Fruit fly (Drosophila melanogaster) whole organism, embryonic: ENCODE results near the gene Sse.

ENCODE experiments used
- Adf1 ChIP-seq: fragments of 200-800 bp; sonication (Bioruptor generic); IDR thresholded peaks from 2 replicates; pipeline ENCODE4 v1.3.6; 2022; ENCODE audit warnings: missing biosample characterization, missing genetic modification characterization
- CG10209 ChIP-seq: fragments of 200-800 bp; sonication (Bioruptor generic); optimal IDR thresholded peaks from 3 replicates; lab custom pipeline; 2017; ENCODE audit warnings: missing biosample characterization, mild to moderate bottlenecking, missing genetic modification characterization, missing genetic modification reagents
- CG10979 ChIP-seq: fragments of 200-800 bp; sonication (Bioruptor generic); optimal IDR thresholded peaks from 2 replicates; lab custom pipeline; 2018; ENCODE audit warnings: missing biosample characterization, mild to moderate bottlenecking, missing genetic modification characterization, moderate library complexity
- CG11456 ChIP-seq: fragments of 200-800 bp; sonication (Bioruptor generic); IDR thresholded peaks from 3 replicates; pipeline ENCODE4 v1.3.6; 2022; ENCODE audit warnings: missing biosample characterization, missing genetic modification characterization
- CG12391 ChIP-seq: fragments of 200-800 bp; sonication (Bioruptor generic); optimal IDR thresholded peaks from 3 replicates; lab custom pipeline; 2018; ENCODE audit warnings: missing biosample characterization, mild to moderate bottlenecking, missing genetic modification characterization, moderate library complexity
- CG14014 ChIP-seq: fragments of 200-800 bp; sonication (Bioruptor generic); IDR thresholded peaks from 2 replicates; pipeline ENCODE4 v1.3.6; 2022; ENCODE audit warnings: missing biosample characterization, missing genetic modification characterization
- CG14710 ChIP-seq: fragments of 200-800 bp; sonication (Bioruptor generic); optimal IDR thresholded peaks from 3 replicates; lab custom pipeline; 2019; ENCODE audit warnings: missing biosample characterization, mild to moderate bottlenecking, missing genetic modification characterization, moderate library complexity
- CG17385 ChIP-seq: fragments of 200-800 bp; sonication (Bioruptor generic); optimal IDR thresholded peaks from 3 replicates; lab custom pipeline; 2018; ENCODE audit warnings: missing biosample characterization, mild to moderate bottlenecking, missing genetic modification characterization
- CG17829 ChIP-seq: fragments of 200-800 bp; optimal IDR thresholded peaks from 2 replicates; lab custom pipeline; 2019; ENCODE audit warnings: missing biosample characterization, mild to moderate bottlenecking, missing genetic modification characterization, moderate library complexity
- CG18476 ChIP-seq: fragments of 200-800 bp; sonication (Bioruptor generic); optimal IDR thresholded peaks from 2 replicates; lab custom pipeline; 2016; ENCODE audit warnings: missing biosample characterization, mild to moderate bottlenecking, missing genetic modification characterization
- CG2116 ChIP-seq: fragments of 200-800 bp; sonication (Bioruptor generic); optimal IDR thresholded peaks from 3 replicates; lab custom pipeline; 2018; ENCODE audit warnings: missing biosample characterization, mild to moderate bottlenecking, missing genetic modification characterization
- CG42726 ChIP-seq: fragments of 200-800 bp; sonication (Bioruptor generic); IDR thresholded peaks from 2 replicates; pipeline ENCODE4 v1.3.6; 2022; ENCODE audit warnings: missing biosample characterization, missing genetic modification characterization; ENCODE audit not compliant: partially characterized antibody
- CG4360 ChIP-seq: fragments of 200-800 bp; sonication (Bioruptor generic); IDR thresholded peaks from 2 replicates; pipeline ENCODE4 v1.3.6; 2022; ENCODE audit warnings: missing biosample characterization, missing genetic modification characterization
- CG4424 ChIP-seq: fragments of 200-800 bp; sonication (Bioruptor generic); optimal IDR thresholded peaks from 3 replicates; lab custom pipeline; 2016; ENCODE audit warnings: missing biosample characterization, missing genetic modification characterization
- CG5180 ChIP-seq: fragments of 200-800 bp; sonication (Bioruptor generic); optimal IDR thresholded peaks from 3 replicates; lab custom pipeline; 2017; ENCODE audit warnings: missing biosample characterization, missing genetic modification characterization, mild to moderate bottlenecking, moderate library complexity, missing genetic modification reagents
- CG7786 ChIP-seq: fragments of 200-800 bp; sonication (Bioruptor generic); optimal IDR thresholded peaks from 2 replicates; lab custom pipeline; 2016; ENCODE audit warnings: missing biosample characterization, missing genetic modification characterization
- CG8765 ChIP-seq: fragments of 200-800 bp; sonication (Bioruptor generic); IDR thresholded peaks from 2 replicates; pipeline ENCODE4 v1.3.6; 2022; ENCODE audit warnings: missing biosample characterization, missing genetic modification characterization
- CG9215 ChIP-seq: fragments of 200-800 bp; sonication (Bioruptor generic); IDR thresholded peaks from 2 replicates; pipeline ENCODE4 v1.3.6; 2022; ENCODE audit warnings: missing biosample characterization, missing genetic modification characterization
- Dbx ChIP-seq: fragments of 200-800 bp; sonication (Bioruptor generic); IDR thresholded peaks from 3 replicates; pipeline ENCODE4 v1.3.6; 2022; ENCODE audit warnings: missing biosample characterization, missing genetic modification characterization
- E2f1 ChIP-seq: fragments of 200-800 bp; sonication (Bioruptor generic); IDR thresholded peaks from 2 replicates; pipeline ENCODE4 v1.3.6; 2022; ENCODE audit warnings: missing biosample characterization, missing genetic modification characterization
- H2.0 ChIP-seq: fragments of 200-800 bp; sonication (Bioruptor generic); IDR thresholded peaks from 2 replicates; pipeline ENCODE4 v1.3.6; 2022; ENCODE audit warnings: missing biosample characterization, missing genetic modification characterization
- HHEX ChIP-seq: fragments of 200-800 bp; sonication (Bioruptor generic); optimal IDR thresholded peaks from 3 replicates; lab custom pipeline; 2017; ENCODE audit warnings: missing biosample characterization, mild to moderate bottlenecking, missing genetic modification characterization, missing genetic modification reagents
- Hey ChIP-seq: fragments of 200-800 bp; sonication (Bioruptor generic); optimal IDR thresholded peaks from 3 replicates; lab custom pipeline; 2018; ENCODE audit warnings: missing biosample characterization, mild to moderate bottlenecking, missing genetic modification characterization
- Hr51 ChIP-seq, 2 experiments: fragments of 200-800 bp; sonication (Bioruptor generic); optimal IDR thresholded peaks; 2 replicates in 1 of 2; 3 replicates in 1 of 2; lab custom pipeline; 2016 to 2018; ENCODE audit warnings: missing biosample characterization in 2 of 2, missing genetic modification characterization in 2 of 2, mild to moderate bottlenecking in 1 of 2, moderate library complexity in 1 of 2
- Med ChIP-seq: fragments of 200-800 bp; sonication (Bioruptor generic); peaks from one replicate; lab custom pipeline; 2016; ENCODE audit warnings: missing biosample characterization, missing genetic modification characterization, mild to moderate bottlenecking, inconsistent platforms, moderate library complexity
- Rfx ChIP-seq: fragments of 200-800 bp; sonication (Bioruptor generic); IDR thresholded peaks from 2 replicates; pipeline ENCODE4 v1.3.6; 2022; ENCODE audit warnings: missing biosample characterization, missing genetic modification characterization
- Trl ChIP-seq, 3 experiments: fragments of >200 bp in 2 of 3; fragments of 200-800 bp in 1 of 3; sonication (Bioruptor generic) in 1 of 3; optimal IDR thresholded peaks; 2 replicates in 1 of 3; 3 replicates in 2 of 3; lab custom pipeline; 2016 to 2017; ENCODE audit warnings: missing biosample characterization in 1 of 3, missing genetic modification characterization in 1 of 3
- abd-A ChIP-seq: fragments of 200-800 bp; sonication (Bioruptor generic); optimal IDR thresholded peaks from 3 replicates; lab custom pipeline; 2019; ENCODE audit warnings: missing biosample characterization, mild to moderate bottlenecking, missing genetic modification characterization, moderate library complexity
- bab2 ChIP-seq: fragments of 200-800 bp; sonication (Bioruptor generic); optimal IDR thresholded peaks from 2 replicates; lab custom pipeline; 2016; ENCODE audit warnings: missing biosample characterization, missing genetic modification characterization
- bcd ChIP-seq: fragments of 200-800 bp; sonication (Bioruptor generic); optimal IDR thresholded peaks from 2 replicates; lab custom pipeline; 2017; ENCODE audit warnings: missing biosample characterization, mild to moderate bottlenecking, missing genetic modification characterization
- crol ChIP-seq: fragments of 200-800 bp; sonication (Bioruptor generic); IDR thresholded peaks from 2 replicates; pipeline ENCODE4 v1.3.6; 2022; ENCODE audit warnings: missing biosample characterization, missing genetic modification characterization
- fru ChIP-seq: fragments of >200 bp; optimal IDR thresholded peaks from 2 replicates; lab custom pipeline; 2017
- gfzf ChIP-seq: fragments of 200-800 bp; sonication (Bioruptor generic); optimal IDR thresholded peaks from 2 replicates; lab custom pipeline; 2016; ENCODE audit warnings: missing biosample characterization, mild to moderate bottlenecking, missing genetic modification characterization, moderate library complexity
- hbn ChIP-seq: fragments of 200-800 bp; sonication (Bioruptor generic); IDR thresholded peaks from 2 replicates; pipeline ENCODE4 v1.3.6; 2022; ENCODE audit warnings: missing biosample characterization, missing genetic modification characterization; ENCODE audit not compliant: partially characterized antibody
- hkb ChIP-seq, 2 experiments: fragments of 200-800 bp in 1 of 2; fragments of >200 bp in 1 of 2; sonication (Bioruptor generic) in 1 of 2; IDR thresholded peaks in 1 of 2; optimal IDR thresholded peaks in 1 of 2; 2 replicates each; pipeline versions ENCODE4 v1.3.6 to Lab custom; 2017 to 2022; ENCODE audit warnings: missing biosample characterization in 1 of 2, missing genetic modification characterization in 1 of 2
- nerfin-1 ChIP-seq: fragments of 200-800 bp; sonication (Bioruptor generic); optimal IDR thresholded peaks from 3 replicates; lab custom pipeline; 2019; ENCODE audit warnings: missing biosample characterization, mild to moderate bottlenecking, missing genetic modification characterization, moderate library complexity
- nerfin-2 ChIP-seq: fragments of 200-800 bp; sonication (Bioruptor generic); IDR thresholded peaks from 2 replicates; pipeline ENCODE4 v1.3.6; 2022; ENCODE audit warnings: missing biosample characterization, missing genetic modification characterization; ENCODE audit not compliant: partially characterized antibody
- pfk ChIP-seq: fragments of 200-800 bp; sonication (Bioruptor generic); optimal IDR thresholded peaks from 2 replicates; lab custom pipeline; 2018; ENCODE audit warnings: missing biosample characterization, mild to moderate bottlenecking, missing genetic modification characterization, moderate library complexity
- sd ChIP-seq: fragments of 200-800 bp; sonication (Bioruptor generic); optimal IDR thresholded peaks from 3 replicates; lab custom pipeline; 2018; ENCODE audit warnings: missing biosample characterization, mild to moderate bottlenecking, missing genetic modification characterization, moderate library complexity
- sens ChIP-seq: fragments of 200-800 bp; sonication (Bioruptor generic); peaks from one replicate; lab custom pipeline; 2016; ENCODE audit warnings: missing biosample characterization, missing genetic modification characterization
- sqz ChIP-seq: fragments of 200-800 bp; sonication (Bioruptor generic); optimal IDR thresholded peaks from 3 replicates; lab custom pipeline; 2018; ENCODE audit warnings: missing biosample characterization, mild to moderate bottlenecking, missing genetic modification characterization
- sr ChIP-seq: fragments of 200-800 bp; sonication (Bioruptor generic); IDR thresholded peaks from 3 replicates; pipeline ENCODE4 v1.3.6; 2022; ENCODE audit warnings: missing biosample characterization, missing genetic modification characterization
- ssp ChIP-seq: fragments of 200-800 bp; sonication (Bioruptor generic); IDR thresholded peaks from 2 replicates; pipeline ENCODE4 v1.3.6; 2022; ENCODE audit warnings: missing biosample characterization, missing genetic modification characterization
- tna ChIP-seq: fragments of 200-800 bp; sonication (Bioruptor generic); IDR thresholded peaks from 2 replicates; pipeline ENCODE4 v1.3.6; 2022; ENCODE audit warnings: missing biosample characterization, missing genetic modification characterization; ENCODE audit not compliant: partially characterized antibody
- vvl ChIP-seq: fragments of 200-800 bp; sonication (Bioruptor generic); IDR thresholded peaks from 2 replicates; pipeline ENCODE4 v1.3.6; 2022; ENCODE audit warnings: missing biosample characterization, missing genetic modification characterization
- zen ChIP-seq: fragments of 200-800 bp; sonication (Bioruptor generic); optimal IDR thresholded peaks from 3 replicates; lab custom pipeline; 2018; ENCODE audit warnings: missing biosample characterization, mild to moderate bottlenecking, missing genetic modification characterization, moderate library complexity

The Sse gene

dm6 chr3L:5664719-5664973, 2.6 kb upstream of the Sse start:
- TF ChIP-seq CG10979 (tag; lab: Kevin White, UChicago), result no peak
- TF ChIP-seq CG12391 (tag; lab: Kevin White, UChicago), result no peak
- no peak for TF ChIP-seq CG4360 (GFP tag; lab: Robert Waterston, UW)
- TF ChIP-seq pfk (GFP tag; lab: Kevin White, UChicago), result no peak
- no peak for TF ChIP-seq H2.0 (GFP tag; lab: Robert Waterston, UW)
- TF ChIP-seq hkb (optimal IDR thresholded peaks at IDR 0.05; lab: Kevin White, UChicago), result no peak
- no peak for TF ChIP-seq hkb (GFP tag; IDR thresholded peaks at IDR 0.05; lab: Robert Waterston, UW)
- no peak for TF ChIP-seq CG5180 (GFP tag; lab: Kevin White, UChicago)
- peak; percentile 78 to 80 for TF ChIP-seq Trl (optimal IDR thresholded peaks at IDR 0.05; lab: Kevin White, UChicago)
- TF ChIP-seq Trl (GFP tag; optimal IDR thresholded peaks at IDR 0.05; lab: Kevin White, UChicago), result no peak
- 0 out of 2 replicates have a peak, but pooled peaks have one; percentile 5 for TF ChIP-seq Adf1 (GFP tag; lab: Robert Waterston, UW)

dm6 chr3L:5663876-5664718, 2.0 kb upstream of the Sse start, which contains the start of gene CG46320:
Gene CG46320 (plus strand): TSS chr3L:5664121.
- TF ChIP-seq nerfin-2 (GFP tag; lab: Robert Waterston, UW), result no peak
- TF ChIP-seq Med (GFP tag; lab: Kevin White, UChicago), result no peak
- no peak for TF ChIP-seq Rfx
- TF ChIP-seq gfzf (GFP tag; lab: Kevin White, UChicago), result peak; percentile 40
- peak; percentile 78 for TF ChIP-seq sd (tag; lab: Kevin White, UChicago)
- TF ChIP-seq Hr51 (GFP tag; optimal IDR thresholded peaks at IDR 0.05; lab: Kevin White, UChicago), result no peak
- no peak for TF ChIP-seq CG12391 (tag; lab: Kevin White, UChicago)
- TF ChIP-seq CG8765 (GFP tag; lab: Robert Waterston, UW), result no peak
- TF ChIP-seq Adf1 (GFP tag; lab: Robert Waterston, UW), result peak; percentile 75
- TF ChIP-seq CG17829 (tag; lab: Kevin White, UChicago), result no peak
- TF ChIP-seq bab2 (GFP tag; lab: Kevin White, UChicago), result no peak
- TF ChIP-seq nerfin-1 (tag; lab: Kevin White, UChicago), result peak; percentile 91
- TF ChIP-seq zen (tag; lab: Kevin White, UChicago), result no peak
- TF ChIP-seq sens (GFP tag; lab: Kevin White, UChicago), result peak; percentile 72
- no peak for TF ChIP-seq CG11456 (GFP tag; lab: Robert Waterston, UW)
- no peak for TF ChIP-seq Hey
- no peak for TF ChIP-seq CG7786 (GFP tag; lab: Kevin White, UChicago)
- peak; percentile 85 for TF ChIP-seq abd-A (tag; lab: Kevin White, UChicago)
- no peak for TF ChIP-seq HHEX (GFP tag; lab: Kevin White, UChicago)
- TF ChIP-seq CG4360 (GFP tag; lab: Robert Waterston, UW), result peak; percentile 42; the same call in 1 of the 2 replicates
- TF ChIP-seq vvl (GFP tag; lab: Robert Waterston, UW), result 0 out of 2 replicates have a peak, but pooled peaks have one; percentile 8
- TF ChIP-seq fru (lab: Kevin White, UChicago), result no peak
- TF ChIP-seq CG42726, result 0 out of 2 replicates have a peak, but pooled peaks have one; percentile 0
- TF ChIP-seq bcd (GFP tag; lab: Kevin White, UChicago), result no peak
- TF ChIP-seq tna (GFP tag; lab: Robert Waterston, UW), result no peak
- TF ChIP-seq sr (GFP tag; lab: Robert Waterston, UW), result peak; percentile 90; the same call in 2 of the 3 replicates
- TF ChIP-seq CG17385 (GFP tag; lab: Kevin White, UChicago), result peak; percentile 38
- TF ChIP-seq E2f1, result no peak
- no peak for TF ChIP-seq ssp (GFP tag; lab: Robert Waterston, UW)
- no peak for TF ChIP-seq CG2116 (GFP tag; lab: Kevin White, UChicago)
- TF ChIP-seq CG9215 (GFP tag; lab: Robert Waterston, UW), result no peak
- peak; percentile 70 for TF ChIP-seq crol
- no peak for TF ChIP-seq CG14014
- no peak for TF ChIP-seq Dbx (GFP tag; lab: Robert Waterston, UW)
- TF ChIP-seq CG18476 (GFP tag; lab: Kevin White, UChicago), result no peak
- TF ChIP-seq sqz (GFP tag; lab: Kevin White, UChicago), result peak; percentile 27
- no peak for TF ChIP-seq CG4424 (GFP tag; lab: Kevin White, UChicago)
- TF ChIP-seq hbn (GFP tag; lab: Robert Waterston, UW), result no peak
- no peak for TF ChIP-seq CG14710 (tag; lab: Kevin White, UChicago)
- no peak for TF ChIP-seq CG10209
